Worm (Caenorhabditis elegans): Measurements from ENCODE around the gene alkb-7.

Gene alkb-7

ce11 chrII:12823437-12823836 lies 35.5 kb upstream of the alkb-7 start, which contains the start of gene Y46G5A.36:
TSS of gene Y46G5A.36 (plus strand) at chrII:12823679.
- TF ChIP-seq Y116A8C.19 (tag; optimal IDR thresholded peaks at IDR 0.05; ENCODE audit: borderline replicate concordance) (no peak), elt-2 (tag; optimal IDR thresholded peaks at IDR 0.05) (peak; percentile 71), lin-39 (tag; optimal IDR thresholded peaks at IDR 0.05) (no peak), sptf-1 (tag; optimal IDR thresholded peaks at IDR 0.05) (no peak), ztf-11 (tag; optimal IDR thresholded peaks at IDR 0.05) (no peak), nhr-77 (tag; optimal IDR thresholded peaks at IDR 0.05) (no peak), mdl-1 (tag; optimal IDR thresholded peaks at IDR 0.05) (no peak), elt-3 (tag; optimal IDR thresholded peaks at IDR 0.05) (peak in 1 of 6 experiments; percentile 15), hlh-4 (tag; optimal IDR thresholded peaks at IDR 0.05) (no peak)

DNA sequence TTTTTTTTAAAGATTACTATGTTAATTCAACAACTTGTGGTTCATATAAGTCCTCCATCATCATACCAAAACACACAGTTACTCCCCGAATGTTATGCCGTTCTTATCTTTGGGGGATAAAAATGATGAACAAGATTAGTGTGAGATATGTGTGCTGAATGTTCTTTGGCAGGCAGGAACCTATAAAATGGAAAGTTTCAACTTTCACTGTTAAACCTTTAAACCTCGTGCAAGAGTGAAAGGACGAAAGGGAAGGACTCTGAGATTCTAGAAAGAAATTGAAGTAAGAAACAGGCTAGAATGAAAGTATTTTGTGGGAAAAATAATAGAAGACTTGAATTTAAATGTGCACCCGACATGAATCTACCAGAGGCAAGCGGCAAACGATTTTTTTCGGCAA lies 32.0 kb upstream of the alkb-7 start:
- TF ChIP-seq nhr-90 (tag; optimal IDR thresholded peaks at IDR 0.05; ENCODE audit: poor library complexity) = no peak
- no peak for TF ChIP-seq lin-15B (tag; optimal IDR thresholded peaks at IDR 0.05)
- peak; percentile 68 for TF ChIP-seq blmp-1 (tag; optimal IDR thresholded peaks at IDR 0.05)
- no peak for TF ChIP-seq egl-27 (tag; optimal IDR thresholded peaks at IDR 0.05)
- TF ChIP-seq nhr-85 (tag) = no peak
- TF ChIP-seq sptf-1 (tag; optimal IDR thresholded peaks at IDR 0.05) = no peak

DNA sequence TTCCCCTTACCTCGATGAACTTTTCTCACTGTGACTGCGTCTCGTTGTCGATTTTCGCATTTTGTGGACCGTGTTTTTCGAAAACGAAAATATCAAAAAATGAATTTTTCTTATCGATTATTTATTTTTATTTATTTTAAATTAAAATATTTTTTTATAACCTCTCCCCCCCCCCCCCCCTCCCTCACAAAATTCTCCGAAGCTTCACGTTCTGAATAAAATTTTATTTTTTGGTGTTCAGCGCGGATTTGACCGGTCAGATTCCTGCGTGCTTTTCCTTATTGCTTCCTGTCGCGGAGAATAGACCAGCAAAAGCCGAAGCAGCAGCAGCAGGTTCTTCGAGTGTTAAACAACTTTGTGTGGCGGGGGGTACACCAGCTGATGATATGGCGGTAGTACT lies 30.5 kb upstream of the alkb-7 start, which contains the start of gene Y46G5A.22:
Gene Y46G5A.22 (minus strand): TSS at position 101 of the 400 bp plus-strand sequence.
- TF ChIP-seq swsn-7 (tag; optimal IDR thresholded peaks at IDR 0.05) = no peak
- no peak for TF ChIP-seq mef-2 (tag; optimal IDR thresholded peaks at IDR 0.05)
- TF ChIP-seq lin-35 (GFP tag; optimal IDR thresholded peaks at IDR 0.05) = no peak
- no peak for TF ChIP-seq tlp-1 (tag; optimal IDR thresholded peaks at IDR 0.05)
- TF ChIP-seq isw-1 (GFP tag; IDR thresholded peaks at IDR 0.05) = no peak
- TF ChIP-seq pqm-1 (tag; optimal IDR thresholded peaks at IDR 0.05) = no peak
- TF ChIP-seq unc-86 (tag; optimal IDR thresholded peaks at IDR 0.05) = no peak

ce11 chrII:12816412-12817146 lies 28.6 kb upstream of the alkb-7 start, which contains the start of gene acl-7:
TSS of gene acl-7 (minus strand) at chrII:12816462.
- no peak for TF ChIP-seq grh-1 (GFP tag; IDR thresholded peaks at IDR 0.05)
- TF ChIP-seq pag-3 (tag; optimal IDR thresholded peaks at IDR 0.05; ENCODE audit: borderline replicate concordance, insufficient read depth) = no peak
- no peak for TF ChIP-seq swsn-7 (tag; optimal IDR thresholded peaks at IDR 0.05)
- no peak for TF ChIP-seq ceh-88 (GFP tag; IDR thresholded peaks at IDR 0.05)
- peak; percentile 42 for TF ChIP-seq elt-2 (tag; optimal IDR thresholded peaks at IDR 0.05)

- TF ChIP-seq unc-30 (tag; optimal IDR thresholded peaks at IDR 0.05) = no peak
- no peak for TF ChIP-seq egl-27 (tag; optimal IDR thresholded peaks at IDR 0.05)
- TF ChIP-seq nhr-12 (tag; optimal IDR thresholded peaks at IDR 0.05) = no peak
Observed at ce11 chrII:12813253-12813652, 25.3 kb upstream of the alkb-7 start.

DNA sequence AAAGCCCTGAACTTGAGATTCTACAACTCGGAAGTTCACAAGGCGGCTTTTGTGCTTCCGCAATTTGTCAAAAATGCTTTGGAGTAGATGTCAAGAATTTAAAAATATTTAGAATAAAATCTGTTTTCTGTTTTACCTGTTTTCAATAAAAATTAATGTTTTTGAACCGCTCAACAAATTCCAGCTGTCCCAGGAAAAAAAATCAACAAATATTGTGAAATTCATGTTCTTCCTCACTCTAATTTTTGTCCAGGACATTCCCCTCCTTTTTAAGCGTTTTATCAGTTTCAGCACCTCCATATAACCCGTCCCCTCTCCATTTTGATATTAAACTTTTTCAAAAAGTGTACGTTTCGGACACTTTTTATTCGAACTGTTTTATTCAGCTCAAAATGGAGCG lies 22.8 kb upstream of the alkb-7 start, which contains the start of gene Y46G5A.20:
Gene Y46G5A.20 (plus strand): TSS at position 301 of the 400 bp plus-strand sequence.
- no peak for TF ChIP-seq nhr-28 (tag; optimal IDR thresholded peaks at IDR 0.05)
- TF ChIP-seq ets-5 (GFP tag; IDR thresholded peaks at IDR 0.05) = no peak
- no peak for TF ChIP-seq ceh-8 (GFP tag; optimal IDR thresholded peaks at IDR 0.05)
- no peak for TF ChIP-seq F16B12.6 (tag; optimal IDR thresholded peaks at IDR 0.05)
- no peak for TF ChIP-seq ama-1 (optimal IDR thresholded peaks at IDR 0.05)
- TF ChIP-seq tbx-2 (tag; optimal IDR thresholded peaks at IDR 0.05) = no peak
- TF ChIP-seq nhr-47 (tag; optimal IDR thresholded peaks at IDR 0.05) = no peak
- TF ChIP-seq Y116A8C.19 (tag; optimal IDR thresholded peaks at IDR 0.05; ENCODE audit: borderline replicate concordance) = no peak
- TF ChIP-seq egl-27 (tag; optimal IDR thresholded peaks at IDR 0.05) = no peak
- no peak for TF ChIP-seq pag-3 (tag; optimal IDR thresholded peaks at IDR 0.05; ENCODE audit: borderline replicate concordance, insufficient read depth)
- no peak for TF ChIP-seq dpl-1 (GFP tag; optimal IDR thresholded peaks at IDR 0.05)
- TF ChIP-seq aly-2 (tag; optimal IDR thresholded peaks at IDR 0.05) = no peak
- TF ChIP-seq lin-35 (GFP tag; optimal IDR thresholded peaks at IDR 0.05) = no peak
- no peak for TF ChIP-seq ceh-82 (tag; optimal IDR thresholded peaks at IDR 0.05)
- TF ChIP-seq nhr-12 (tag; optimal IDR thresholded peaks at IDR 0.05) = no peak
- TF ChIP-seq fkh-10 (GFP tag; optimal IDR thresholded peaks at IDR 0.05) = no peak
- no peak for TF ChIP-seq nhr-84 (tag; optimal IDR thresholded peaks at IDR 0.05)
- TF ChIP-seq nhr-90 (tag; optimal IDR thresholded peaks at IDR 0.05; ENCODE audit: poor library complexity) = no peak
- TF ChIP-seq lir-3 (tag; optimal IDR thresholded peaks at IDR 0.05; ENCODE audit: poor library complexity) = no peak
